Worm (Caenorhabditis elegans) whole organism, L4/young adult: ENCODE data around the gene ptp-5.2.
"Not testable (repeated sequence)": the region's sequence is repeated elsewhere in the genome, so short reads cannot be mapped to it uniquely, and the experiment has no call there.

Source experiments
- W03F9.2 ChIP-seq: fragments of 150-350 bp; optimal IDR thresholded peaks from 2 replicates; lab custom pipeline; 2014; ENCODE audit warnings: missing biosample characterization, missing genetic modification characterization
- dao-5 ChIP-seq: sonication (generic microtip); optimal IDR thresholded peaks from 2 replicates; lab custom pipeline; 2016; ENCODE audit warnings: missing genotype, missing genetic modification characterization, moderate library complexity, missing compliant biosample characterization
- him-1 ChIP-seq: sonication (generic microtip); optimal IDR thresholded peaks from 2 replicates; lab custom pipeline; 2016; ENCODE audit warnings: missing genotype, missing genetic modification reagents, missing genetic modification characterization, missing compliant biosample characterization

The ptp-5.2 gene

ce11 chrIV:14782211-14782610 lies 21.5 kb upstream of the ptp-5.2 start, which contains the start of gene Y57G11C.1130:
TSS of gene Y57G11C.1130 (plus strand) at chrIV:14782511.
- no peak for TF ChIP-seq dao-5 (tag; lab: Kevin White, UChicago)
- TF ChIP-seq him-1: no peak
- no peak for TF ChIP-seq W03F9.2 (tag; lab: Kevin White, UChicago)

ce11 chrIV:14781537-14781936 lies 20.8 kb upstream of the ptp-5.2 start, which contains the start of gene Y57G11C.8:
TSS of gene Y57G11C.8 (plus strand) at chrIV:14781837.
- TF ChIP-seq dao-5 (tag; lab: Kevin White, UChicago): no peak
- no peak for TF ChIP-seq him-1

- not testable (repeated sequence) for TF ChIP-seq him-1; dao-5 (tag; lab: Kevin White, UChicago); W03F9.2 (tag; lab: Kevin White, UChicago)
Measured at ce11 chrIV:14774454-14774853, 13.7 kb upstream of the ptp-5.2 start, which contains the start of gene Y57G11C.51. TSS of gene Y57G11C.51 (minus strand) at chrIV:14774554.

ce11 chrIV:14773280-14774071 lies 12.7 kb upstream of the ptp-5.2 start, which contains the start of gene Y57G11C.36:
TSS of gene Y57G11C.36 (minus strand) at chrIV:14773781.
- TF ChIP-seq W03F9.2 (tag; lab: Kevin White, UChicago): no peak
- no peak for TF ChIP-seq dao-5 (tag; lab: Kevin White, UChicago)
- TF ChIP-seq him-1: no peak

ce11 chrIV:14771325-14771724 lies 10.6 kb upstream of the ptp-5.2 start, which contains the start of gene degl-1:
TSS of gene degl-1 (minus strand) at chrIV:14771425.
- TF ChIP-seq him-1 (no peak), dao-5 (tag; lab: Kevin White, UChicago) (no peak), W03F9.2 (tag; lab: Kevin White, UChicago) (no peak)

ce11 chrIV:14770663-14771062 lies 9.9 kb upstream of the ptp-5.2 start:
- TF ChIP-seq dao-5 (tag; lab: Kevin White, UChicago): no peak
- TF ChIP-seq him-1: no peak
- TF ChIP-seq W03F9.2 (tag; lab: Kevin White, UChicago): no peak

ce11 chrIV:14769218-14769835 lies 8.6 kb upstream of the ptp-5.2 start, which contains the start of gene Y57G11C.43:
TSS of gene Y57G11C.43 (plus strand) at chrIV:14769441.
- TF ChIP-seq W03F9.2 (tag; lab: Kevin White, UChicago): no peak

ce11 chrIV:14767693-14768251 lies 7.0 kb upstream of the ptp-5.2 start, which contains the start of the genes mrps-7 and Y57G11C.3:
TSS of gene mrps-7 (minus strand) at chrIV:14767730.
TSS of gene Y57G11C.3 (plus strand) at chrIV:14768201.
- TF ChIP-seq him-1 (peak; percentile 41), W03F9.2 (tag; lab: Kevin White, UChicago) (peak; percentile 89), dao-5 (tag; lab: Kevin White, UChicago) (no peak)

ce11 chrIV:14766382-14766781 lies 5.6 kb upstream of the ptp-5.2 start, which contains the start of gene vti-1:
TSS of gene vti-1 (minus strand) at chrIV:14766665.
- TF ChIP-seq dao-5 (tag; lab: Kevin White, UChicago): no peak
- TF ChIP-seq him-1: no peak

ce11 chrIV:14765336-14765735 lies 4.6 kb upstream of the ptp-5.2 start, which contains the start of gene Y57G11C.5:
TSS of gene Y57G11C.5 (minus strand) at chrIV:14765436.
- TF ChIP-seq dao-5 (tag; lab: Kevin White, UChicago) (no peak), him-1 (no peak), W03F9.2 (tag; lab: Kevin White, UChicago) (no peak)

- TF ChIP-seq him-1: no peak
- TF ChIP-seq dao-5 (tag; lab: Kevin White, UChicago): no peak
- peak; percentile 33 for TF ChIP-seq W03F9.2 (tag; lab: Kevin White, UChicago)
Measured at ce11 chrIV:14764719-14765173, 4.0 kb upstream of the ptp-5.2 start.

ce11 chrIV:14763938-14764718 lies 3.4 kb upstream of the ptp-5.2 start:
- no peak for TF ChIP-seq him-1

- TF ChIP-seq him-1: no peak
- TF ChIP-seq W03F9.2 (tag; lab: Kevin White, UChicago): no peak
Measured at ce11 chrIV:14759662-14760061, 1.1 kb downstream of the ptp-5.2 start.
